Worm (Caenorhabditis elegans) whole organism, mixed stage, embryonic: ENCODE results near the gene B0244.16.

ENCODE experiments used
- M03D4.4 ChIP-seq: sonication (generic microtip); optimal IDR thresholded peaks from 2 replicates; lab custom pipeline; 2017; ENCODE audit warnings: mild to moderate bottlenecking, missing genetic modification characterization, missing compliant biosample characterization
- bed-3 ChIP-seq: fragments of 200-800 bp; sonication (Bioruptor generic); optimal IDR thresholded peaks from 3 replicates; lab custom pipeline; 2018; ENCODE audit warnings: mild to moderate bottlenecking, missing genetic modification characterization, moderate library complexity, missing compliant biosample characterization
- ceh-39 ChIP-seq: fragments of 150-350 bp; optimal IDR thresholded peaks from 2 replicates; lab custom pipeline; 2014; ENCODE audit warnings: missing biosample characterization, missing genetic modification characterization
- ceh-43 ChIP-seq: fragments of 200-800 bp; sonication (Bioruptor generic); optimal IDR thresholded peaks from 2 replicates; lab custom pipeline; 2018; ENCODE audit warnings: mild to moderate bottlenecking, missing genetic modification characterization, moderate library complexity, missing compliant biosample characterization
- ces-1 ChIP-seq: fragments of 150-350 bp; optimal IDR thresholded peaks from 2 replicates; lab custom pipeline; 2014; ENCODE audit warnings: missing biosample characterization, missing genetic modification reagents, missing genetic modification characterization
- cnd-1 ChIP-seq: fragments of 200-800 bp; sonication (Bioruptor generic); optimal IDR thresholded peaks from 2 replicates; lab custom pipeline; 2018; ENCODE audit warnings: mild to moderate bottlenecking, missing genetic modification characterization, missing compliant biosample characterization
- drap-1 ChIP-seq: fragments of 200-800 bp; sonication (Bioruptor generic); optimal IDR thresholded peaks from 3 replicates; lab custom pipeline; 2018; ENCODE audit warnings: mild to moderate bottlenecking, missing genetic modification characterization, missing compliant biosample characterization
- elt-1 ChIP-seq: sonication (generic microtip); optimal IDR thresholded peaks from 2 replicates; lab custom pipeline; 2017; ENCODE audit warnings: missing genetic modification characterization, mild to moderate bottlenecking, missing compliant biosample characterization, antibody characterized with exemption, moderate library complexity, borderline replicate concordance; ENCODE audit not compliant: insufficient read depth
- elt-3 ChIP-seq: fragments of 150-350 bp; optimal IDR thresholded peaks from 2 replicates; lab custom pipeline; 2014; ENCODE audit warnings: missing biosample characterization, missing genetic modification characterization
- flh-1 ChIP-seq: fragments of 200-800 bp; sonication (Bioruptor generic); optimal IDR thresholded peaks from 2 replicates; lab custom pipeline; 2018; ENCODE audit warnings: mild to moderate bottlenecking, missing genetic modification characterization, moderate library complexity, missing compliant biosample characterization
- hlh-1 ChIP-seq: fragments of 150-350 bp; optimal IDR thresholded peaks from 2 replicates; lab custom pipeline; 2014; ENCODE audit warnings: missing biosample characterization, missing genetic modification reagents, missing genetic modification characterization
- lin-13 ChIP-seq: fragments of 150-350 bp; optimal IDR thresholded peaks from 2 replicates; lab custom pipeline; 2014; ENCODE audit warnings: missing biosample characterization, missing genetic modification characterization
- lin-32 ChIP-seq: fragments of 200-800 bp; sonication (Bioruptor generic); optimal IDR thresholded peaks from 2 replicates; lab custom pipeline; 2018; ENCODE audit warnings: mild to moderate bottlenecking, missing genetic modification characterization, missing compliant biosample characterization
- lsy-2 ChIP-seq: fragments of 150-350 bp; optimal IDR thresholded peaks from 2 replicates; lab custom pipeline; 2014; ENCODE audit warnings: missing biosample characterization, missing genetic modification characterization
- mab-5 ChIP-seq: fragments of 150-350 bp; optimal IDR thresholded peaks from 2 replicates; lab custom pipeline; 2014; ENCODE audit warnings: missing biosample characterization, missing genetic modification characterization
- mep-1 ChIP-seq: fragments of 150-350 bp; optimal IDR thresholded peaks from 2 replicates; lab custom pipeline; 2017; ENCODE audit warnings: missing biosample characterization, missing genetic modification reagents, missing genetic modification characterization, inconsistent platforms
- mls-2 ChIP-seq: sonication (generic microtip); optimal IDR thresholded peaks from 2 replicates; lab custom pipeline; 2016; ENCODE audit warnings: mild to moderate bottlenecking, missing genetic modification characterization, moderate library complexity, missing compliant biosample characterization
- nhr-12 ChIP-seq: fragments of 150-350 bp; optimal IDR thresholded peaks from 2 replicates; lab custom pipeline; 2014; ENCODE audit warnings: missing biosample characterization, missing genetic modification characterization
- nhr-2 ChIP-seq: fragments of 150-350 bp; optimal IDR thresholded peaks from 2 replicates; lab custom pipeline; 2014; ENCODE audit warnings: missing biosample characterization, missing genetic modification characterization
- nhr-237 ChIP-seq: fragments of 150-350 bp; optimal IDR thresholded peaks from 2 replicates; lab custom pipeline; 2014; ENCODE audit warnings: missing biosample characterization, missing genetic modification characterization
- nhr-28 ChIP-seq: fragments of 150-350 bp; optimal IDR thresholded peaks from 2 replicates; lab custom pipeline; 2014; ENCODE audit warnings: missing biosample characterization, missing genetic modification characterization
- pha-4 ChIP-seq: fragments of 150-350 bp; optimal IDR thresholded peaks from 2 replicates; lab custom pipeline; 2018; ENCODE audit warnings: missing biosample characterization, missing genetic modification reagents, missing genetic modification characterization
- sem-2 ChIP-seq: fragments of 200-800 bp; sonication (Bioruptor generic); optimal IDR thresholded peaks from 2 replicates; lab custom pipeline; 2018; ENCODE audit warnings: mild to moderate bottlenecking, missing genetic modification characterization, missing compliant biosample characterization
- snpc-4 ChIP-seq: fragments of 150-350 bp; optimal IDR thresholded peaks from 2 replicates; lab custom pipeline; 2014; ENCODE audit warnings: missing biosample characterization, missing genetic modification characterization
- tbx-8 ChIP-seq: fragments of 200-800 bp; sonication (Bioruptor generic); optimal IDR thresholded peaks from 2 replicates; lab custom pipeline; 2018; ENCODE audit warnings: mild to moderate bottlenecking, missing genetic modification characterization, moderate library complexity, missing compliant biosample characterization
- unc-39 ChIP-seq: fragments of 150-350 bp; optimal IDR thresholded peaks from 2 replicates; lab custom pipeline; 2014; ENCODE audit warnings: missing biosample characterization, missing genetic modification characterization
- unc-62 ChIP-seq: fragments of 150-350 bp; optimal IDR thresholded peaks from 2 replicates; lab custom pipeline; 2014; ENCODE audit warnings: missing biosample characterization, missing genetic modification reagents, missing genetic modification characterization
- zip-8 ChIP-seq: fragments of 150-350 bp; optimal IDR thresholded peaks from 2 replicates; lab custom pipeline; 2014; ENCODE audit warnings: missing biosample characterization, missing genetic modification characterization
- ztf-11 ChIP-seq: fragments of 150-350 bp; optimal IDR thresholded peaks from 2 replicates; lab custom pipeline; 2014; ENCODE audit warnings: missing biosample characterization, missing genetic modification characterization

Gene B0244.16

ce11 chrIII:5719105-5719831 lies 21.5 kb upstream of the B0244.16 start:
- TF ChIP-seq cnd-1 (tag; lab: Kevin White, UChicago) (peak; percentile 3), ces-1 (GFP tag; lab: Kevin White, UChicago) (peak; percentile 42), snpc-4 (tag; lab: Kevin White, UChicago) (no peak), zip-8 (peak; percentile 90), mab-5 (no peak), nhr-2 (peak; percentile 54), lin-32 (GFP tag; lab: Kevin White, UChicago) (peak; percentile 3)
- TF ChIP-seq, all 35 proteins: peak for 5

ce11 chrIII:5719832-5720194 lies 21.0 kb upstream of the B0244.16 start:
- no peak for TF ChIP-seq drap-1 (GFP tag; lab: Kevin White, UChicago)
- no peak for TF ChIP-seq nhr-28
- TF ChIP-seq zip-8, result no peak
- no peak for TF ChIP-seq nhr-12 (tag; lab: Kevin White, UChicago)
- no peak for TF ChIP-seq ceh-39 (tag; lab: Kevin White, UChicago)
- no peak for TF ChIP-seq sem-2 (GFP tag; lab: Kevin White, UChicago)
- TF ChIP-seq snpc-4 (tag; lab: Kevin White, UChicago), result no peak
- TF ChIP-seq mep-1, result no peak
- no peak for TF ChIP-seq cnd-1 (tag; lab: Kevin White, UChicago)

- TF ChIP-seq M03D4.4 (tag; lab: Kevin White, UChicago) (peak; percentile 15), lin-32 (GFP tag; lab: Kevin White, UChicago) (peak; percentile 73), zip-8 (peak; percentile 41), ztf-11 (tag; lab: Kevin White, UChicago) (peak; percentile 0), ces-1 (GFP tag; lab: Kevin White, UChicago) (peak; percentile 99), nhr-2 (peak; percentile 59), cnd-1 (tag; lab: Kevin White, UChicago) (peak; percentile 37), mls-2 (tag; lab: Kevin White, UChicago) (no peak), tbx-8 (GFP tag; lab: Kevin White, UChicago) (no peak), hlh-1 (tag; lab: Kevin White, UChicago) (peak; percentile 15)
Measured at ce11 chrIII:5720266-5721019, 20.3 kb upstream of the B0244.16 start.

- peak; percentile 75 for TF ChIP-seq unc-62 (GFP tag; lab: Kevin White, UChicago)
- TF ChIP-seq ces-1 (GFP tag; lab: Kevin White, UChicago), result peak; percentile 45
- TF ChIP-seq lin-13 (tag; lab: Kevin White, UChicago), result no peak
Measured at ce11 chrIII:5721488-5721887, 19.3 kb upstream of the B0244.16 start.

- TF ChIP-seq mep-1, result peak; percentile 24
- TF ChIP-seq ces-1 (GFP tag; lab: Kevin White, UChicago), result peak; percentile 38
- TF ChIP-seq pha-4 (tag; lab: Kevin White, UChicago), result no peak
- TF ChIP-seq sem-2 (GFP tag; lab: Kevin White, UChicago), result no peak
Measured at ce11 chrIII:5721888-5722287, 18.9 kb upstream of the B0244.16 start.

ce11 chrIII:5722550-5722949 lies 18.2 kb upstream of the B0244.16 start, which contains the start of gene wrm-1:
Gene wrm-1 (plus strand): TSS chrIII:5722850.
- TF ChIP-seq elt-1 (tag; lab: Kevin White, UChicago) (no peak), mep-1 (no peak), bed-3 (no peak), flh-1 (no peak), hlh-1 (tag; lab: Kevin White, UChicago) (no peak), lsy-2 (tag; lab: Kevin White, UChicago) (no peak), elt-3 (tag; lab: Kevin White, UChicago) (no peak), mls-2 (tag; lab: Kevin White, UChicago) (no peak), sem-2 (GFP tag; lab: Kevin White, UChicago) (no peak), ceh-39 (tag; lab: Kevin White, UChicago) (no peak), nhr-237 (tag; lab: Kevin White, UChicago) (no peak), nhr-28 (no peak), ztf-11 (tag; lab: Kevin White, UChicago) (no peak), cnd-1 (tag; lab: Kevin White, UChicago) (no peak), ceh-43 (GFP tag; lab: Kevin White, UChicago) (no peak), unc-39 (tag; lab: Kevin White, UChicago) (no peak)
